Fruit fly (Drosophila melanogaster) whole organism, prepupa: ENCODE measurements around the gene Cyp4d21.

Source experiments
- Blimp-1 ChIP-seq: fragments of 200-800 bp; sonication (Bioruptor generic); optimal IDR thresholded peaks from 3 replicates; lab custom pipeline; 2017; ENCODE audit warnings: missing biosample characterization, missing genetic modification characterization, mild to moderate bottlenecking, moderate library complexity, missing genetic modification reagents
- CG11294 ChIP-seq: fragments of 200-800 bp; sonication (Bioruptor generic); IDR thresholded peaks from 2 replicates; pipeline ENCODE4 v1.3.6; 2022; ENCODE audit warnings: missing biosample characterization, missing genetic modification characterization
- CG11762 ChIP-seq: fragments of 200-800 bp; sonication (Bioruptor generic); optimal IDR thresholded peaks from 3 replicates; lab custom pipeline; 2016; ENCODE audit warnings: missing biosample characterization, missing genetic modification characterization; ENCODE audit not compliant: insufficient read depth
- CG11902 ChIP-seq: fragments of 200-800 bp; sonication (Bioruptor generic); optimal IDR thresholded peaks from 3 replicates; lab custom pipeline; 2016; ENCODE audit warnings: missing biosample characterization, missing genetic modification characterization
- CG16779 ChIP-seq: fragments of 200-800 bp; sonication (Bioruptor generic); optimal IDR thresholded peaks from 3 replicates; lab custom pipeline; 2017; ENCODE audit warnings: missing biosample characterization, mild to moderate bottlenecking, missing genetic modification characterization
- CG3032 ChIP-seq: fragments of 200-800 bp; optimal IDR thresholded peaks from 2 replicates; lab custom pipeline; 2019; ENCODE audit warnings: missing biosample characterization, mild to moderate bottlenecking, missing genetic modification characterization, moderate library complexity
- CG31627 ChIP-seq: fragments of 200-800 bp; sonication (Bioruptor generic); optimal IDR thresholded peaks from 3 replicates; lab custom pipeline; 2016; ENCODE audit warnings: missing biosample characterization, missing genetic modification characterization
- CG32006 ChIP-seq: fragments of 200-800 bp; sonication (Bioruptor generic); optimal IDR thresholded peaks from 3 replicates; lab custom pipeline; 2017; ENCODE audit warnings: missing biosample characterization, mild to moderate bottlenecking, missing genetic modification characterization
- CG3919 ChIP-seq: fragments of 200-800 bp; sonication (Bioruptor generic); optimal IDR thresholded peaks from 3 replicates; lab custom pipeline; 2016; ENCODE audit warnings: missing biosample characterization, missing genetic modification characterization
- CG4318 ChIP-seq: fragments of 200-800 bp; sonication (Bioruptor generic); optimal IDR thresholded peaks from 3 replicates; lab custom pipeline; 2017; ENCODE audit warnings: missing biosample characterization, mild to moderate bottlenecking, missing genetic modification characterization
- CG6163 ChIP-seq: fragments of 200-800 bp; sonication (Bioruptor generic); IDR thresholded peaks from 3 replicates; pipeline ENCODE4 v1.3.6; 2022; ENCODE audit warnings: missing biosample characterization, missing genetic modification characterization
- CG6276 ChIP-seq: fragments of 200-800 bp; sonication (Bioruptor generic); optimal IDR thresholded peaks from 2 replicates; lab custom pipeline; 2017; ENCODE audit warnings: missing biosample characterization, mild to moderate bottlenecking, missing genetic modification characterization
- CG6792 ChIP-seq: fragments of 200-800 bp; sonication (Bioruptor generic); optimal IDR thresholded peaks from 3 replicates; lab custom pipeline; 2016; ENCODE audit warnings: missing biosample characterization, missing genetic modification characterization
- CG6808 ChIP-seq: fragments of 200-800 bp; sonication (Bioruptor generic); optimal IDR thresholded peaks from 3 replicates; lab custom pipeline; 2017; ENCODE audit warnings: missing biosample characterization, missing genetic modification characterization, mild to moderate bottlenecking, moderate library complexity, missing genetic modification reagents
- CG6854 ChIP-seq: fragments of 200-800 bp; sonication (Bioruptor generic); optimal IDR thresholded peaks from 2 replicates; lab custom pipeline; 2017; ENCODE audit warnings: missing biosample characterization, mild to moderate bottlenecking, missing genetic modification characterization
- CG7368 ChIP-seq: fragments of 200-800 bp; sonication (Bioruptor generic); optimal IDR thresholded peaks from 3 replicates; lab custom pipeline; 2016; ENCODE audit warnings: missing biosample characterization, missing genetic modification characterization
- CG8119 ChIP-seq: fragments of 200-800 bp; sonication (Bioruptor generic); IDR thresholded peaks from 3 replicates; pipeline ENCODE4 v1.3.6; 2022; ENCODE audit warnings: missing biosample characterization, missing genetic modification characterization
- CG8632 ChIP-seq: fragments of 200-800 bp; sonication (Bioruptor generic); optimal IDR thresholded peaks from 3 replicates; lab custom pipeline; 2016; ENCODE audit warnings: missing biosample characterization, missing genetic modification characterization
- CG9139 ChIP-seq: fragments of 200-800 bp; sonication (Bioruptor generic); optimal IDR thresholded peaks from 3 replicates; lab custom pipeline; 2017; ENCODE audit warnings: missing biosample characterization, mild to moderate bottlenecking, missing genetic modification characterization
- Eip78C ChIP-seq: fragments of 200-800 bp; sonication (Bioruptor generic); peaks from one replicate; lab custom pipeline; 2016; ENCODE audit warnings: missing biosample characterization, missing genetic modification characterization
- Eip93F ChIP-seq: fragments of 200-800 bp; sonication (Bioruptor generic); optimal IDR thresholded peaks from 2 replicates; lab custom pipeline; 2016; ENCODE audit warnings: missing biosample characterization, mild to moderate bottlenecking, missing genetic modification characterization
- Ets96B ChIP-seq: fragments of 200-800 bp; optimal IDR thresholded peaks from 2 replicates; lab custom pipeline; 2019; ENCODE audit warnings: missing biosample characterization, mild to moderate bottlenecking, missing genetic modification characterization, moderate library complexity
- Hr38 ChIP-seq: sonication (Bioruptor generic); optimal IDR thresholded peaks from 2 replicates; lab custom pipeline; 2016; ENCODE audit warnings: missing biosample characterization, missing genetic modification characterization
- Hr39 ChIP-seq: fragments of 200-800 bp; sonication (Bioruptor generic); optimal IDR thresholded peaks from 2 replicates; lab custom pipeline; 2016; ENCODE audit warnings: missing biosample characterization, missing genetic modification characterization
- Hr4 ChIP-seq: fragments of 200-800 bp; sonication (Bioruptor generic); optimal IDR thresholded peaks from 3 replicates; lab custom pipeline; 2016; ENCODE audit warnings: missing biosample characterization, missing genetic modification characterization
- Lpt ChIP-seq: fragments of 200-800 bp; sonication (Bioruptor generic); optimal IDR thresholded peaks from 3 replicates; lab custom pipeline; 2016; ENCODE audit warnings: missing biosample characterization, missing genetic modification characterization
- Met ChIP-seq: fragments of 200-800 bp; sonication (Bioruptor generic); optimal IDR thresholded peaks from 3 replicates; lab custom pipeline; 2016; ENCODE audit warnings: missing biosample characterization, missing genetic modification characterization
- OdsH ChIP-seq: fragments of 200-800 bp; sonication (Bioruptor generic); optimal IDR thresholded peaks from 3 replicates; lab custom pipeline; 2016; ENCODE audit warnings: missing biosample characterization, missing genetic modification characterization
- Sox102F ChIP-seq: fragments of 200-800 bp; sonication (Bioruptor generic); optimal IDR thresholded peaks from 2 replicates; lab custom pipeline; 2016; ENCODE audit warnings: missing biosample characterization, mild to moderate bottlenecking, missing genetic modification characterization
- Sox14 ChIP-seq: fragments of 200-800 bp; sonication (Bioruptor generic); optimal IDR thresholded peaks from 3 replicates; lab custom pipeline; 2016; ENCODE audit warnings: missing biosample characterization, missing genetic modification characterization
- achi ChIP-seq: fragments of 200-800 bp; sonication (Bioruptor generic); optimal IDR thresholded peaks from 3 replicates; lab custom pipeline; 2016; ENCODE audit warnings: missing biosample characterization, missing genetic modification characterization
- cyc ChIP-seq: fragments of 200-800 bp; sonication (Bioruptor generic); optimal IDR thresholded peaks from 3 replicates; lab custom pipeline; 2016; ENCODE audit warnings: missing biosample characterization, missing genetic modification characterization
- fkh ChIP-seq: fragments of 200-800 bp; sonication (Bioruptor generic); optimal IDR thresholded peaks from 3 replicates; lab custom pipeline; 2017; ENCODE audit warnings: missing biosample characterization, mild to moderate bottlenecking, missing genetic modification characterization, moderate library complexity
- lz ChIP-seq: fragments of 200-800 bp; sonication (Bioruptor generic); optimal IDR thresholded peaks from 3 replicates; lab custom pipeline; 2016; ENCODE audit warnings: missing biosample characterization, missing genetic modification characterization
- net ChIP-seq: fragments of 200-800 bp; sonication (Bioruptor generic); optimal IDR thresholded peaks from 3 replicates; lab custom pipeline; 2016; ENCODE audit warnings: missing biosample characterization, missing genetic modification characterization
- spab ChIP-seq: fragments of 200-800 bp; sonication (Bioruptor generic); optimal IDR thresholded peaks from 2 replicates; lab custom pipeline; 2017; ENCODE audit warnings: missing biosample characterization, mild to moderate bottlenecking, missing genetic modification characterization, missing genetic modification reagents
- svp ChIP-seq: fragments of 200-800 bp; sonication (Bioruptor generic); peaks from one replicate; lab custom pipeline; 2016; ENCODE audit warnings: missing biosample characterization, missing genetic modification characterization
- vri ChIP-seq: fragments of 200-800 bp; sonication (Bioruptor generic); optimal IDR thresholded peaks from 3 replicates; lab custom pipeline; 2016; ENCODE audit warnings: missing biosample characterization, mild to moderate bottlenecking, missing genetic modification characterization

Cyp4d21 gene

dm6 chr2L:7576462-7577360 lies 28.7 kb upstream of the Cyp4d21 start (continued):
- TF ChIP-seq CG16779 (tag; lab: Kevin White, UChicago), result peak; percentile 95
- peak; percentile 92 for TF ChIP-seq CG6792 (GFP tag; lab: Kevin White, UChicago)
- TF ChIP-seq Lpt (GFP tag; lab: Kevin White, UChicago), result peak; percentile 88
- peak; percentile 95 for TF ChIP-seq CG6808 (GFP tag; lab: Kevin White, UChicago)
- peak; percentile 97 for TF ChIP-seq Met (GFP tag; lab: Kevin White, UChicago)
- peak; percentile 53 for TF ChIP-seq Eip93F
- peak; percentile 78 for TF ChIP-seq CG4318
- no peak for TF ChIP-seq Hr38 (GFP tag; lab: Kevin White, UChicago)
- TF ChIP-seq net (GFP tag; lab: Kevin White, UChicago), result peak; percentile 96
- TF ChIP-seq Sox102F (GFP tag; lab: Kevin White, UChicago), result peak; percentile 83
- peak; percentile 91 for TF ChIP-seq CG11294 (GFP tag; lab: Robert Waterston, UW)
- peak; percentile 91 for TF ChIP-seq CG8632 (GFP tag; lab: Kevin White, UChicago)
- peak; percentile 95 for TF ChIP-seq CG32006
- peak; percentile 82 for TF ChIP-seq Blimp-1 (GFP tag; lab: Kevin White, UChicago)
- TF ChIP-seq OdsH, result no peak
- peak; percentile 91 for TF ChIP-seq CG6854 (GFP tag; lab: Kevin White, UChicago)
- TF ChIP-seq Hr4, result peak; percentile 96

dm6 chr2L:7577646-7578045 lies 27.8 kb upstream of the Cyp4d21 start:
- TF ChIP-seq achi (GFP tag; lab: Kevin White, UChicago) (no peak), CG31627 (peak; percentile 2), cyc (peak; percentile 15)
- TF ChIP-seq, all 60 proteins: peak for 2

- TF ChIP-seq CG11902 (no peak), achi (GFP tag; lab: Kevin White, UChicago) (no peak), Ets96B (tag; lab: Kevin White, UChicago) (no peak), Eip78C (GFP tag; lab: Kevin White, UChicago) (peak; percentile 57), CG11294 (GFP tag; lab: Robert Waterston, UW) (no peak), Hr4 (no peak), CG3919 (GFP tag; lab: Kevin White, UChicago) (no peak), CG6163 (GFP tag; lab: Robert Waterston, UW) (no peak), Sox102F (GFP tag; lab: Kevin White, UChicago) (no peak), CG9139 (GFP tag; lab: Kevin White, UChicago) (no peak), svp (peak; percentile 26), CG4318 (no peak), lz (GFP tag; lab: Kevin White, UChicago) (no peak), Eip93F (no peak), CG3032 (tag; lab: Kevin White, UChicago) (no peak), CG8119 (no peak), fkh (GFP tag; lab: Kevin White, UChicago) (no peak), Blimp-1 (GFP tag; lab: Kevin White, UChicago) (no peak), CG11762 (no peak), CG16779 (tag; lab: Kevin White, UChicago) (no peak), CG6276 (GFP tag; lab: Kevin White, UChicago) (peak; percentile 50), Sox14 (GFP tag; lab: Kevin White, UChicago) (peak; percentile 15), vri (GFP tag; lab: Kevin White, UChicago) (no peak), spab (GFP tag; lab: Kevin White, UChicago) (no peak), CG7368 (GFP tag; lab: Kevin White, UChicago) (no peak), net (GFP tag; lab: Kevin White, UChicago) (no peak), OdsH (no peak), Hr39 (GFP tag; lab: Kevin White, UChicago) (no peak)
Measured at dm6 chr2L:7578880-7579279, 26.5 kb upstream of the Cyp4d21 start, which contains the start of gene RapGAP1. Gene RapGAP1 (minus strand): TSS chr2L:7578980.
